Fruit fly (Drosophila melanogaster): Measurements from ENCODE around the gene CG7110.

The CG7110 gene

dm6 chr2L:13366109-13366747, 32.6 kb upstream of the CG7110 start, which contains the start of the genes Nnp-1 and Grx3 (continued):
- TF ChIP-seq CrebB (tag; optimal IDR thresholded peaks at IDR 0.05) (no peak), CG3726 (GFP tag; IDR thresholded peaks at IDR 0.05) (no peak), D19A (tag; optimal IDR thresholded peaks at IDR 0.05) (no peak), Dad (GFP tag; optimal IDR thresholded peaks at IDR 0.05) (no peak), CG6683 (GFP tag; optimal IDR thresholded peaks at IDR 0.05) (no peak), CG9797 (GFP tag; optimal IDR thresholded peaks at IDR 0.05) (peak; percentile 41), CG9215 (GFP tag; IDR thresholded peaks at IDR 0.05) (peak; percentile 57), CG17568 (GFP tag; optimal IDR thresholded peaks at IDR 0.05) (no peak), CG3163 (GFP tag; optimal IDR thresholded peaks at IDR 0.05) (no peak), Opbp (GFP tag; IDR thresholded peaks at IDR 0.05; ENCODE audit: partially characterized antibody) (no peak), MESR4 (GFP tag; optimal IDR thresholded peaks at IDR 0.05) (peak; percentile 26), Nf-YB (GFP tag; optimal IDR thresholded peaks at IDR 0.05) (no peak), Adf1 (GFP tag; IDR thresholded peaks at IDR 0.05) (peak; percentile 44), nerfin-2 (GFP tag; IDR thresholded peaks at IDR 0.05; ENCODE audit: partially characterized antibody) (no peak), pzg (GFP tag; optimal IDR thresholded peaks at IDR 0.05) (peak; percentile 49), CG30431 (GFP tag; optimal IDR thresholded peaks at IDR 0.05) (no peak), Sox102F (GFP tag; optimal IDR thresholded peaks at IDR 0.05) (no peak), Hr3 (GFP tag; optimal IDR thresholded peaks at IDR 0.05) (peak; percentile 70), CG17802 (tag; optimal IDR thresholded peaks at IDR 0.05) (no peak), Hey (tag; optimal IDR thresholded peaks at IDR 0.05) (no peak), sc (optimal IDR thresholded peaks at IDR 0.05) (no peak), sc (GFP tag; optimal IDR thresholded peaks at IDR 0.05) (no peak), CG17829 (tag; optimal IDR thresholded peaks at IDR 0.05) (peak; percentile 69), bab2 (GFP tag; optimal IDR thresholded peaks at IDR 0.05) (no peak), hkb (optimal IDR thresholded peaks at IDR 0.05) (peak; percentile 21), hkb (GFP tag; IDR thresholded peaks at IDR 0.05) (no peak), zfh2 (GFP tag; optimal IDR thresholded peaks at IDR 0.05) (no peak), Atf-2 (GFP tag; optimal IDR thresholded peaks at IDR 0.05) (no peak), Fer3 (tag; optimal IDR thresholded peaks at IDR 0.05) (no peak), Blimp-1 (GFP tag; optimal IDR thresholded peaks at IDR 0.05) (no peak), nom (GFP tag; optimal IDR thresholded peaks at IDR 0.05) (no peak), Side (GFP tag; optimal IDR thresholded peaks at IDR 0.05) (no peak), CG10543 (GFP tag; optimal IDR thresholded peaks at IDR 0.05) (peak; percentile 82), pita (GFP tag; optimal IDR thresholded peaks at IDR 0.05) (no peak), Hr39 (optimal IDR thresholded peaks at IDR 0.05) (no peak), maf-S (GFP tag; optimal IDR thresholded peaks at IDR 0.05) (no peak), CG11504 (tag; optimal IDR thresholded peaks at IDR 0.05) (no peak), NFAT (GFP tag; IDR thresholded peaks at IDR 0.05) (no peak), pnt (GFP tag; optimal IDR thresholded peaks at IDR 0.05) (no peak), trem (tag; optimal IDR thresholded peaks at IDR 0.05) (peak; percentile 75), CG15269 (tag; optimal IDR thresholded peaks at IDR 0.05) (no peak), CG18599 (GFP tag; optimal IDR thresholded peaks at IDR 0.05) (no peak), prd (optimal IDR thresholded peaks at IDR 0.05) (no peak), prd (GFP tag; IDR thresholded peaks at IDR 0.05) (peak; percentile 58; the same call in 1 of the 3 replicates), NC2α (GFP tag; optimal IDR thresholded peaks at IDR 0.05) (no peak), Six4 (GFP tag; optimal IDR thresholded peaks at IDR 0.05) (peak; percentile 10), Xrp1 (GFP tag; IDR thresholded peaks at IDR 0.05) (peak; percentile 58), Hr51 (GFP tag; optimal IDR thresholded peaks at IDR 0.05) (no peak), zen (tag; optimal IDR thresholded peaks at IDR 0.05) (peak; percentile 28), Ssrp (tag; optimal IDR thresholded peaks at IDR 0.05) (peak; percentile 29), ci (GFP tag; IDR thresholded peaks at IDR 0.05) (0 out of 3 replicates have a peak, but pooled peaks have one; percentile 12)
